Worm (Caenorhabditis elegans) whole organism, mixed stage, embryonic: ENCODE results near the gene F31D4.8.

Source experiments
- M03D4.4 ChIP-seq: sonication (generic microtip); optimal IDR thresholded peaks from 2 replicates; lab custom pipeline; 2017; ENCODE audit warnings: mild to moderate bottlenecking, missing genetic modification characterization, missing compliant biosample characterization
- bed-3 ChIP-seq: fragments of 200-800 bp; sonication (Bioruptor generic); optimal IDR thresholded peaks from 3 replicates; lab custom pipeline; 2018; ENCODE audit warnings: mild to moderate bottlenecking, missing genetic modification characterization, moderate library complexity, missing compliant biosample characterization
- blmp-1 ChIP-seq: fragments of 150-350 bp; optimal IDR thresholded peaks from 2 replicates; lab custom pipeline; 2014; ENCODE audit warnings: missing biosample characterization, missing genetic modification characterization
- ceh-39 ChIP-seq: fragments of 150-350 bp; optimal IDR thresholded peaks from 2 replicates; lab custom pipeline; 2014; ENCODE audit warnings: missing biosample characterization, missing genetic modification characterization
- ceh-43 ChIP-seq: fragments of 200-800 bp; sonication (Bioruptor generic); optimal IDR thresholded peaks from 2 replicates; lab custom pipeline; 2018; ENCODE audit warnings: mild to moderate bottlenecking, missing genetic modification characterization, moderate library complexity, missing compliant biosample characterization
- ceh-83 ChIP-seq: fragments of 200-800 bp; sonication (Bioruptor generic); optimal IDR thresholded peaks from 2 replicates; lab custom pipeline; 2018; ENCODE audit warnings: mild to moderate bottlenecking, missing genetic modification characterization, missing compliant biosample characterization
- ces-1 ChIP-seq: fragments of 150-350 bp; optimal IDR thresholded peaks from 2 replicates; lab custom pipeline; 2014; ENCODE audit warnings: missing biosample characterization, missing genetic modification reagents, missing genetic modification characterization
- cnd-1 ChIP-seq: fragments of 200-800 bp; sonication (Bioruptor generic); optimal IDR thresholded peaks from 2 replicates; lab custom pipeline; 2018; ENCODE audit warnings: mild to moderate bottlenecking, missing genetic modification characterization, missing compliant biosample characterization
- drap-1 ChIP-seq: fragments of 200-800 bp; sonication (Bioruptor generic); optimal IDR thresholded peaks from 3 replicates; lab custom pipeline; 2018; ENCODE audit warnings: mild to moderate bottlenecking, missing genetic modification characterization, missing compliant biosample characterization
- elt-1 ChIP-seq: sonication (generic microtip); optimal IDR thresholded peaks from 2 replicates; lab custom pipeline; 2017; ENCODE audit warnings: missing genetic modification characterization, mild to moderate bottlenecking, missing compliant biosample characterization, antibody characterized with exemption, moderate library complexity, borderline replicate concordance; ENCODE audit not compliant: insufficient read depth
- elt-3 ChIP-seq: fragments of 150-350 bp; optimal IDR thresholded peaks from 2 replicates; lab custom pipeline; 2014; ENCODE audit warnings: missing biosample characterization, missing genetic modification characterization
- flh-1 ChIP-seq: fragments of 200-800 bp; sonication (Bioruptor generic); optimal IDR thresholded peaks from 2 replicates; lab custom pipeline; 2018; ENCODE audit warnings: mild to moderate bottlenecking, missing genetic modification characterization, moderate library complexity, missing compliant biosample characterization
- ham-2 ChIP-seq: fragments of 200-800 bp; sonication (Bioruptor generic); optimal IDR thresholded peaks from 2 replicates; lab custom pipeline; 2018; ENCODE audit warnings: mild to moderate bottlenecking, missing genetic modification characterization, missing compliant biosample characterization
- hlh-1 ChIP-seq: fragments of 150-350 bp; optimal IDR thresholded peaks from 2 replicates; lab custom pipeline; 2014; ENCODE audit warnings: missing biosample characterization, missing genetic modification reagents, missing genetic modification characterization
- lin-13 ChIP-seq: fragments of 150-350 bp; optimal IDR thresholded peaks from 2 replicates; lab custom pipeline; 2014; ENCODE audit warnings: missing biosample characterization, missing genetic modification characterization
- lin-32 ChIP-seq: fragments of 200-800 bp; sonication (Bioruptor generic); optimal IDR thresholded peaks from 2 replicates; lab custom pipeline; 2018; ENCODE audit warnings: mild to moderate bottlenecking, missing genetic modification characterization, missing compliant biosample characterization
- lsy-2 ChIP-seq: fragments of 150-350 bp; optimal IDR thresholded peaks from 2 replicates; lab custom pipeline; 2014; ENCODE audit warnings: missing biosample characterization, missing genetic modification characterization
- mab-5 ChIP-seq: fragments of 150-350 bp; optimal IDR thresholded peaks from 2 replicates; lab custom pipeline; 2014; ENCODE audit warnings: missing biosample characterization, missing genetic modification characterization
- mls-2 ChIP-seq: sonication (generic microtip); optimal IDR thresholded peaks from 2 replicates; lab custom pipeline; 2016; ENCODE audit warnings: mild to moderate bottlenecking, missing genetic modification characterization, moderate library complexity, missing compliant biosample characterization
- nhr-2 ChIP-seq: fragments of 150-350 bp; optimal IDR thresholded peaks from 2 replicates; lab custom pipeline; 2014; ENCODE audit warnings: missing biosample characterization, missing genetic modification characterization
- nhr-237 ChIP-seq: fragments of 150-350 bp; optimal IDR thresholded peaks from 2 replicates; lab custom pipeline; 2014; ENCODE audit warnings: missing biosample characterization, missing genetic modification characterization
- nhr-76 ChIP-seq: sonication (generic microtip); optimal IDR thresholded peaks from 2 replicates; lab custom pipeline; 2017; ENCODE audit warnings: missing biosample characterization, missing genetic modification characterization
- pha-4 ChIP-seq: fragments of 150-350 bp; optimal IDR thresholded peaks from 2 replicates; lab custom pipeline; 2018; ENCODE audit warnings: missing biosample characterization, missing genetic modification reagents, missing genetic modification characterization
- sem-2 ChIP-seq: fragments of 200-800 bp; sonication (Bioruptor generic); optimal IDR thresholded peaks from 2 replicates; lab custom pipeline; 2018; ENCODE audit warnings: mild to moderate bottlenecking, missing genetic modification characterization, missing compliant biosample characterization
- snpc-4 ChIP-seq: fragments of 150-350 bp; optimal IDR thresholded peaks from 2 replicates; lab custom pipeline; 2014; ENCODE audit warnings: missing biosample characterization, missing genetic modification characterization
- sptf-1 ChIP-seq: sonication (generic microtip); optimal IDR thresholded peaks from 2 replicates; lab custom pipeline; 2017; ENCODE audit warnings: mild to moderate bottlenecking, missing genetic modification characterization, moderate library complexity, missing compliant biosample characterization
- tbx-8 ChIP-seq: fragments of 200-800 bp; sonication (Bioruptor generic); optimal IDR thresholded peaks from 2 replicates; lab custom pipeline; 2018; ENCODE audit warnings: mild to moderate bottlenecking, missing genetic modification characterization, moderate library complexity, missing compliant biosample characterization
- unc-120 ChIP-seq: sonication (generic microtip); optimal IDR thresholded peaks from 2 replicates; lab custom pipeline; 2017; ENCODE audit warnings: missing genetic modification characterization, missing compliant biosample characterization; ENCODE audit not compliant: poor library complexity, severe bottlenecking
- unc-39 ChIP-seq: fragments of 150-350 bp; optimal IDR thresholded peaks from 2 replicates; lab custom pipeline; 2014; ENCODE audit warnings: missing biosample characterization, missing genetic modification characterization
- unc-62 ChIP-seq: fragments of 150-350 bp; optimal IDR thresholded peaks from 2 replicates; lab custom pipeline; 2014; ENCODE audit warnings: missing biosample characterization, missing genetic modification reagents, missing genetic modification characterization
- zip-8 ChIP-seq: fragments of 150-350 bp; optimal IDR thresholded peaks from 2 replicates; lab custom pipeline; 2014; ENCODE audit warnings: missing biosample characterization, missing genetic modification characterization
- ztf-11 ChIP-seq: fragments of 150-350 bp; optimal IDR thresholded peaks from 2 replicates; lab custom pipeline; 2014; ENCODE audit warnings: missing biosample characterization, missing genetic modification characterization

The F31D4.8 gene

DNA sequence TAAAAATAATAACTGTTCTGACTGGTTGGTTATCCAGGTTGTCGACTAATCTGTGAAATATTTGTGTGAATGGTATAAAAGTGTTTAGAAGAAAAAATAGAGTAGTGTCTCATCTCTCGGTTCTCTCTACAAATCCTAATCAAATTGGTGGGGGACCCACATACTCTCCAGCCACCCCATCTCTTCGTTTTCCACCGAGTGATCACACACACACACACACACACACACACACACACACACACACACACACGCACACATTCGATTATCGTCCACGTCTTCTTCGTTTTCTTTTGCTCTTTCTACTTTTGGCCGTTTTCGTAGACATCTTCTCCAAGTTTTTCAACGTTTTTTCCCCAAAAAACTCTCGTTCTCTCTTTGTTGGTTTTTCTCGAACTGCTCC lies 4.9 kb upstream of the F31D4.8 start:
- TF ChIP-seq mls-2 (tag; lab: Kevin White, UChicago) (no peak), unc-62 (no peak), ces-1 (GFP tag; lab: Kevin White, UChicago) (peak; percentile 95), flh-1 (GFP tag; lab: Kevin White, UChicago) (no peak)

DNA sequence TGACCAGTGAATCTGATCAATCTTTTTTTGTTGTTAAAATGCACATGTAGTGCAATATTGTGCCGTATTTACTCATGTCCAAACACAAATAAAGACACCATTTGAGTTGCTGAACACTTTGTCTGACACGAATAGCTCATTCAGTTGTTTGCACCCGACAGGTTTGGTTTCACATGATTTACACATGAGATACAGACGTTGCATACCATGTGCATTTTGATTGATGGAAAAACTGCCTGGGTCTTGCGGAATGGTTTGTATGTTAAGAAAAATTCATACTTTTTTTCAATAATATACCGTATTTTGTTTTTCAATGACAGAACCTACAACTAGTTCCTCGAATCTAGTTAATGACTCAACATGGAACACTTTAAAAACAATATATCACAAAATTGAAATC lies 3.0 kb upstream of the F31D4.8 start:
- TF ChIP-seq blmp-1 = no peak
- no peak for TF ChIP-seq pha-4 (tag; lab: Kevin White, UChicago)
- TF ChIP-seq ham-2 = no peak
- TF ChIP-seq ceh-43 = no peak
- TF ChIP-seq unc-120 (tag; lab: Kevin White, UChicago) = no peak
- no peak for TF ChIP-seq mab-5 (tag; lab: Kevin White, UChicago)
- TF ChIP-seq nhr-2 (tag; lab: Kevin White, UChicago) = no peak

DNA sequence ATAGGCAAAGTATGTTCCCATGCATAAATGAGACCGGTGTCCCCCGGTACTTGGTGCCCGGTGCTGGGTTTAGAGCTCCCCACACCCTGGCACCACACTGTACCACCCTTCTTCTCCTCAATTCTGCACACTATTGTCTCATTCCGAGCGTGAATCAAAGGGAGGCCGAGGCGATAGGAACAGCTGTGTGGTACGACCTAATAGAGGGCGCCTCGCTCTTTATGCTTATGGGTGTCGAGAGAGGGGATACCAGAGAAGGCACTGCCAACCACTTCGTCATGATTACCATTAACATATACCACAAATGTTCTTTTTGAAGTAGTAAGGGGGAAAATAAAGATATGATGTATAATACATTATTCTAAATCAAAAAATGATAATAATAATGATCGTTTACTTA lies 2.4 kb upstream of the F31D4.8 start:
- TF ChIP-seq lsy-2 (tag; lab: Kevin White, UChicago) = no peak
- no peak for TF ChIP-seq lin-13
- no peak for TF ChIP-seq ham-2
- no peak for TF ChIP-seq M03D4.4 (tag; lab: Kevin White, UChicago)
- TF ChIP-seq ztf-11 (tag; lab: Kevin White, UChicago) = no peak
- no peak for TF ChIP-seq blmp-1
- no peak for TF ChIP-seq sptf-1
- TF ChIP-seq cnd-1 = no peak
- TF ChIP-seq pha-4 (tag; lab: Kevin White, UChicago) = no peak
- TF ChIP-seq ceh-43 = no peak
- TF ChIP-seq tbx-8 (GFP tag; lab: Kevin White, UChicago) = no peak
- TF ChIP-seq sem-2 (GFP tag; lab: Kevin White, UChicago) = no peak
- TF ChIP-seq unc-120 (tag; lab: Kevin White, UChicago) = no peak
- TF ChIP-seq bed-3 = no peak

DNA sequence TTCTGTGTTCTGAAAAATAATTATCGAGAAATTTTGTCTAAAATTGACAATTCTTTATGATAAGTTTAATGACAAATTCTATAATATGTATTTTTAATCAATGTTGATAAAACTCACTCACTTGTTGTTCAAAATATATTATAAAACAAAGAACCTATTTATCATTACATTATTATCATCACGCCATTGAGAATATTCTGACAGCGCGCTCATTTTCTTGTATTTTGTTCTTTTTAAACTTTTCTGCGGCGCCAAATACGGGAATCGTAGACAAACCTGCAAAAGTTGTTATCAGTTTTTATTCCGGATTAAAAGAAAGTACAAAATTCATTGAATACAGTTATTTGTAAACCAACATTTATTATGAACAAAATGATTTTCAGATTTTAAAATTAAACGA lies 1.8 kb downstream of the F31D4.8 start:
- TF ChIP-seq M03D4.4 (tag; lab: Kevin White, UChicago) (no peak), unc-62 (no peak), zip-8 (no peak), mab-5 (tag; lab: Kevin White, UChicago) (no peak), flh-1 (GFP tag; lab: Kevin White, UChicago) (no peak), ztf-11 (tag; lab: Kevin White, UChicago) (no peak), ceh-39 (no peak), pha-4 (tag; lab: Kevin White, UChicago) (no peak), hlh-1 (tag; lab: Kevin White, UChicago) (no peak), lin-13 (no peak), ham-2 (no peak), drap-1 (GFP tag; lab: Kevin White, UChicago) (no peak)

DNA sequence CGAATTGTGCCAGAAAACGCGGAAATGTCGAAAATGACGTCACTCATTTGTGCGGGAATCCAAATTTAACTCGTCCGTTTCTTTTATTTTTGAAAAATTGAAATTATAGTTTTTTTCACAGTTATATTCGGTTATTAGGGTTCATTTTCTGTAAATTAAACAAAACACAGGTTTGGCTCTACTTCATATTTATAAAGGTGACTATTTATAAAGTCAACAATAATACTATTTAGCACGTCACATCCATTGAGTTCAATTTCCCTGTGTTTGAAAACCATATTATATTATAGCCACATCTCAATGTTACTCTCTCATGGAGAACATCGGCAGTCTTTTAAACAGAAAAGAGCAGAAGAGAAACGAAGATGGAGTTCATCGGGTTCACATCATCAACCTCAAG lies 5.5 kb downstream of the F31D4.8 start, which contains the start of gene twk-35:
Gene twk-35, plus strand, starts transcription at position 301 of the 400 bp plus-strand sequence.
- no peak for TF ChIP-seq elt-1 (tag; lab: Kevin White, UChicago)
- TF ChIP-seq lin-13 = no peak
- no peak for TF ChIP-seq cnd-1
- no peak for TF ChIP-seq zip-8
- TF ChIP-seq ham-2 = no peak
- TF ChIP-seq ceh-83 (GFP tag; lab: Kevin White, UChicago) = no peak
- no peak for TF ChIP-seq lin-32
- TF ChIP-seq ztf-11 (tag; lab: Kevin White, UChicago) = no peak
- TF ChIP-seq nhr-237 = no peak
- no peak for TF ChIP-seq snpc-4 (tag; lab: Kevin White, UChicago)
- no peak for TF ChIP-seq unc-120 (tag; lab: Kevin White, UChicago)

DNA sequence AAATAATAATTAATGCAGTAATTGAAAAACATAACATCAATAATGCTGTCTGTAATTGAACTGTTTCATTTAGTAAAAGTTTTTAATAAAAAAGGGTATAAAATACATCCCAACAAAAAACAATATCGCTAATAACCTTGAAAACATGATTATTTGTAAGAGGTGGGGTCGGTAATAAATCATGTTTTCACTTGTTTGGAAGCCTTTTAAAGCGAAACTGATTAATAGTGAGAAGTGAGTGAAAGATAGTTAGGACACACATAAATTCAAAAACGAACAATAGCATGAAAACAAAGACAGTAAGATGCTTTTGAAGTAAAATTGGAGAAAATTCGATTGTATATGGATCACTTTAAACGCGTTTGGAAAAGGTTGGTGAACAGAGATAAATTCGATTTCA lies 7.1 kb downstream of the F31D4.8 start, which contains the start of gene try-4:
Gene try-4, minus strand, starts transcription at position 74 of the 400 bp plus-strand sequence.
- TF ChIP-seq mls-2 (tag; lab: Kevin White, UChicago) (no peak), lin-13 (no peak), elt-1 (tag; lab: Kevin White, UChicago) (no peak), sem-2 (GFP tag; lab: Kevin White, UChicago) (no peak), elt-3 (tag; lab: Kevin White, UChicago) (no peak), blmp-1 (no peak), drap-1 (GFP tag; lab: Kevin White, UChicago) (no peak), nhr-76 (no peak), zip-8 (no peak), ces-1 (GFP tag; lab: Kevin White, UChicago) (no peak), ztf-11 (tag; lab: Kevin White, UChicago) (no peak), unc-39 (tag; lab: Kevin White, UChicago) (no peak), mab-5 (tag; lab: Kevin White, UChicago) (no peak), cnd-1 (no peak)
